Fruit fly (Drosophila melanogaster): ENCODE results near the gene Aplip1.
A peak's percentile ranks its signal among the peaks of the same experiment; 100 is the strongest.

The Aplip1 gene

dm6 chr3L:1166266-1166665, 29.9 kb upstream of the Aplip1 start (continued):
- peak; percentile 16 for TF ChIP-seq CG2116 (GFP tag; optimal IDR thresholded peaks at IDR 0.05)
- TF ChIP-seq bsh (GFP tag; optimal IDR thresholded peaks at IDR 0.05), result peak in 1 of 2 experiments; percentile 74
- peak; percentile 84 for TF ChIP-seq CG17568 (GFP tag; optimal IDR thresholded peaks at IDR 0.05)
- TF ChIP-seq gsb-n (tag; optimal IDR thresholded peaks at IDR 0.05), result peak; percentile 63
- TF ChIP-seq Sox102F (GFP tag; optimal IDR thresholded peaks at IDR 0.05), result peak; percentile 54
- TF ChIP-seq CG33557 (GFP tag; optimal IDR thresholded peaks at IDR 0.05), result peak; percentile 81
- TF ChIP-seq CG14667 (GFP tag; IDR thresholded peaks at IDR 0.05), result no peak
- TF ChIP-seq tna (GFP tag; IDR thresholded peaks at IDR 0.05; ENCODE audit: partially characterized antibody), result no peak
- no peak for TF ChIP-seq vfl (GFP tag; optimal IDR thresholded peaks at IDR 0.05)
- TF ChIP-seq CG8944 (GFP tag; optimal IDR thresholded peaks at IDR 0.05), result no peak
- no peak for TF ChIP-seq CG10321 (GFP tag; IDR thresholded peaks at IDR 0.05)
- no peak for TF ChIP-seq CG6175 (GFP tag; IDR thresholded peaks at IDR 0.05)
- TF ChIP-seq Fer3 (tag; optimal IDR thresholded peaks at IDR 0.05), result peak; percentile 36
- TF ChIP-seq unc-4 (GFP tag; IDR thresholded peaks at IDR 0.05; ENCODE audit: partially characterized antibody), result no peak
- no peak for TF ChIP-seq CG13894 (tag; optimal IDR thresholded peaks at IDR 0.05)
- no peak for TF ChIP-seq NK7.1 (GFP tag; optimal IDR thresholded peaks at IDR 0.05)
- TF ChIP-seq Bdp1 (GFP tag; optimal IDR thresholded peaks at IDR 0.05), result no peak
- TF ChIP-seq CG10979 (tag; optimal IDR thresholded peaks at IDR 0.05), result peak; percentile 23
- no peak for TF ChIP-seq pum (GFP tag; optimal IDR thresholded peaks at IDR 0.05)
- TF ChIP-seq Dip3 (GFP tag; optimal IDR thresholded peaks at IDR 0.05), result no peak
- peak; percentile 82 for TF ChIP-seq Lhr (GFP tag; optimal IDR thresholded peaks at IDR 0.05)
- no peak for TF ChIP-seq mam (GFP tag; optimal IDR thresholded peaks at IDR 0.05)
- no peak for TF ChIP-seq Scr (GFP tag; IDR thresholded peaks at IDR 0.05; ENCODE audit: partially characterized antibody)
- no peak for TF ChIP-seq Hsf (GFP tag; optimal IDR thresholded peaks at IDR 0.05)
- TF ChIP-seq ci (GFP tag; IDR thresholded peaks at IDR 0.05), result peak; percentile 92
- no peak for TF ChIP-seq dm (GFP tag; optimal IDR thresholded peaks at IDR 0.05)
- TF ChIP-seq run (tag; optimal IDR thresholded peaks at IDR 0.05), result peak; percentile 39
- no peak for TF ChIP-seq Mrtf (GFP tag; IDR thresholded peaks at IDR 0.05)
- TF ChIP-seq CG3065 (GFP tag; optimal IDR thresholded peaks at IDR 0.05), result no peak
- TF ChIP-seq twi (tag; optimal IDR thresholded peaks at IDR 0.05), result no peak
- TF ChIP-seq CG10462 (GFP tag; optimal IDR thresholded peaks at IDR 0.05), result no peak
- TF ChIP-seq CG6813 (GFP tag; optimal IDR thresholded peaks at IDR 0.05), result peak; percentile 90
- no peak for TF ChIP-seq mirr (GFP tag; optimal IDR thresholded peaks at IDR 0.05)
- TF ChIP-seq CG7963 (GFP tag; IDR thresholded peaks at IDR 0.05; ENCODE audit: partially characterized antibody), result no peak
- TF ChIP-seq Mes4 (GFP tag; optimal IDR thresholded peaks at IDR 0.05), result peak; percentile 29
- peak; percentile 1 for TF ChIP-seq sug (tag; optimal IDR thresholded peaks at IDR 0.05)
- peak; percentile 38 for TF ChIP-seq gcm2 (GFP tag; optimal IDR thresholded peaks at IDR 0.05)
- no peak for TF ChIP-seq tio (GFP tag; optimal IDR thresholded peaks at IDR 0.05)
- TF ChIP-seq bigmax (GFP tag; optimal IDR thresholded peaks at IDR 0.05), result peak; percentile 33
- peak; percentile 62 for TF ChIP-seq nau (GFP tag; optimal IDR thresholded peaks at IDR 0.05)
- peak; percentile 35 for TF ChIP-seq CG11398 (GFP tag; optimal IDR thresholded peaks at IDR 0.05)
- TF ChIP-seq CG16863 (GFP tag; optimal IDR thresholded peaks at IDR 0.05), result peak; percentile 8
- peak; percentile 72 for TF ChIP-seq CG2678 (tag; optimal IDR thresholded peaks at IDR 0.05)
- TF ChIP-seq CG4328 (GFP tag; optimal IDR thresholded peaks at IDR 0.05), result peak; percentile 62
- TF ChIP-seq fd102C (GFP tag; optimal IDR thresholded peaks at IDR 0.05), result peak; percentile 98
- TF ChIP-seq her (GFP tag; optimal IDR thresholded peaks at IDR 0.05), result no peak
- peak; percentile 0 for TF ChIP-seq CG7839 (tag; optimal IDR thresholded peaks at IDR 0.05)
- no peak for TF ChIP-seq CG13123 (GFP tag; optimal IDR thresholded peaks at IDR 0.05)
- TF ChIP-seq repo (GFP tag; optimal IDR thresholded peaks at IDR 0.05), result no peak
- peak; percentile 90 for TF ChIP-seq CG15696 (tag; optimal IDR thresholded peaks at IDR 0.05)
- TF ChIP-seq sim (GFP tag; IDR thresholded peaks at IDR 0.05), result peak; percentile 86

Measured in whole organism, embryonic.